Fruit fly (Drosophila melanogaster): ENCODE results near the gene SamDC.

DNA sequence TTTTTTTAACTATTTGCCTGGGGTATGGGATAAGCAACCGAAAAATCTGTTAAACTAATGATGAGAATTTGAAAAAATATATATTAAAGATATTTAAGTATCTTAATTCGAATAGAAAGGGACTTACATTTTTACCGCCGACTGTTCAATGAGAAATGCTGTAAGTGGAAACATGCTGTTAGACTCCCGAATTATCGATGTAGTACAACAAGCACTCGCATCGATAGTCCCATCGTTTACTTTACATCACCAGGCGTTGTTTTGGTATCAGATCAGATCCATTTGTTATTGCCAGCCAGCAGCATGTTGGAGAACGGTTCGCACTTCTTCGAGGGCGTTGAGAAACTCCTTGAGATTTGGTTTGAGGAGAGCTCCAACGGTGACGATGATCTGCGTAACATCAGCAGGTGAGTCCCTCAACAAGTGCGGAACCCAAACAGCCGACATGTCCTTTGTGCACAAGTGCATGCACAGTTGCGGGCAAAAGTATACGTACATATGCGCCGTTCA lies at the start of gene SamDC:
- TF ChIP-seq CG8301 (tag; optimal IDR thresholded peaks at IDR 0.05) (no peak), CG8159 (tag; optimal IDR thresholded peaks at IDR 0.05) (peak; percentile 39), CG15710 (tag; optimal IDR thresholded peaks at IDR 0.05) (peak; percentile 36), EcR (GFP tag; optimal IDR thresholded peaks at IDR 0.05) (no peak), CG13204 (GFP tag; optimal IDR thresholded peaks at IDR 0.05) (no peak), Ets98B (GFP tag; IDR thresholded peaks at IDR 0.05) (peak; percentile 36; the same call in 1 of the 2 replicates), CG32121 (GFP tag; IDR thresholded peaks at IDR 0.05) (peak; percentile 11; the same call in 1 of the 2 replicates), CG34367 (tag; optimal IDR thresholded peaks at IDR 0.05) (no peak), CG9948 (tag; optimal IDR thresholded peaks at IDR 0.05) (peak; percentile 3), Snoo (tag; optimal IDR thresholded peaks at IDR 0.05) (peak; percentile 25), Pif1B (GFP tag; optimal IDR thresholded peaks at IDR 0.05) (no peak), rn (GFP tag; IDR thresholded peaks at IDR 0.05) (no peak), CG10348 (GFP tag; IDR thresholded peaks at IDR 0.05) (no peak), D1 (tag; optimal IDR thresholded peaks at IDR 0.05) (no peak)

All from whole organism, pupa.